Fruit fly (Drosophila melanogaster): ENCODE data around the gene CG6244.

Gene CG6244

DNA sequence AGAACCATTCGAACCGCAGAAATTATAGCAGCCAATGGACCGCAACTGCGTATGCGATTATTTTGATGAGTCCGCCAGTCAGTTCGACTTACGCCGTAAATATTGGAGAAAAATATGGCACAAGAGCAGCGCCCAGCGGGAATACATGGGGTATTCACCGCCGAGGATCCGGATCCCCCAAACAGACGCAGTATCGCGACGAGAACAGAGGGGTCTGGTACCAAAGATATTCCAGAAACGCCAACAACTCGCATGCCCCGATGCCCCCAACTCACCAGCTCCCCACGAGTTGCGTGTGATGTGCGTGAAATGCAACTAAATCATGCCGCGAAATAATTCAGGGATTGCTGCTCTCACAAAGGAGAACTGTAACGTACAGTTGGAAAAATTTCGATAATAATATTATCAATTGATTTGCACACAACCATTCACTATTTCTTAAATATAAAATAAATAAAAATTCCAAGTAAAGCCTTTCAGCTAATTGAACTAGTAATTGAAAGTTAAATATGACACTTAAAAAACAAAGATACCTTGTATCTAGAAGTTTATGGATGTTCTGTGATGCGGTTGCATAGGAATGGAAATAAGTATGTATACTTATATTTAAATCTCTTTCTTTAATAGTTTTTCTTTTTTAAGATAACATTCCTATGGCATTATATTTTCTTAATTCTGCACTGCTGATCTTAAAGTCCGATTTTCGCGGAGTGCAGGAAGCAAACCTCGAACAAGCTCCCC, 45.5 kb upstream of the CG6244 start (continued):
- TF ChIP-seq vvl (GFP tag; IDR thresholded peaks at IDR 0.05): no peak
- no peak for TF ChIP-seq CG12104 (GFP tag; optimal IDR thresholded peaks at IDR 0.05)
- no peak for TF ChIP-seq CG9215 (GFP tag; IDR thresholded peaks at IDR 0.05)
- TF ChIP-seq Six4 (GFP tag; optimal IDR thresholded peaks at IDR 0.05): no peak
- TF ChIP-seq CG12071 (GFP tag; optimal IDR thresholded peaks at IDR 0.05): no peak
- no peak for TF ChIP-seq inv (GFP tag; IDR thresholded peaks at IDR 0.05; ENCODE audit: partially characterized antibody)
- TF ChIP-seq CG2712 (tag; optimal IDR thresholded peaks at IDR 0.05): peak; percentile 32
- TF ChIP-seq gcm (GFP tag; optimal IDR thresholded peaks at IDR 0.05): no peak
- peak; percentile 2 for TF ChIP-seq CG11504 (tag; optimal IDR thresholded peaks at IDR 0.05)
- TF ChIP-seq Dp (GFP tag; optimal IDR thresholded peaks at IDR 0.05): no peak
- TF ChIP-seq CG33213 (GFP tag; optimal IDR thresholded peaks at IDR 0.05): no peak
- TF ChIP-seq cwo (GFP tag; optimal IDR thresholded peaks at IDR 0.05): no peak
- no peak for TF ChIP-seq peb (GFP tag; IDR thresholded peaks at IDR 0.05)
- no peak for TF ChIP-seq ro (GFP tag; IDR thresholded peaks at IDR 0.05)
- no peak for TF ChIP-seq CG1792 (GFP tag; optimal IDR thresholded peaks at IDR 0.05)
- TF ChIP-seq sr (GFP tag; IDR thresholded peaks at IDR 0.05): no peak
- TF ChIP-seq vnd (GFP tag; IDR thresholded peaks at IDR 0.05; ENCODE audit: partially characterized antibody): no peak
- TF ChIP-seq CG30431 (GFP tag; optimal IDR thresholded peaks at IDR 0.05): no peak
- no peak for TF ChIP-seq E2f1 (GFP tag; IDR thresholded peaks at IDR 0.05)
- no peak for TF ChIP-seq p53 (GFP tag; optimal IDR thresholded peaks at IDR 0.05)
- TF ChIP-seq Aef1 (GFP tag; IDR thresholded peaks at IDR 0.05): no peak
- TF ChIP-seq CG4617 (GFP tag; optimal IDR thresholded peaks at IDR 0.05; ENCODE audit: borderline replicate concordance): no peak
- TF ChIP-seq CG11085 (GFP tag; IDR thresholded peaks at IDR 0.05): no peak
- no peak for TF ChIP-seq fd96Cb (tag; optimal IDR thresholded peaks at IDR 0.05)
- TF ChIP-seq ato (GFP tag; IDR thresholded peaks at IDR 0.05; ENCODE audit: partially characterized antibody): no peak
- TF ChIP-seq Poxn (GFP tag; IDR thresholded peaks at IDR 0.05): no peak
- TF ChIP-seq salm (tag; optimal IDR thresholded peaks at IDR 0.05): no peak
- no peak for TF ChIP-seq tll (GFP tag; optimal IDR thresholded peaks at IDR 0.05)
- TF ChIP-seq bbx (GFP tag; IDR thresholded peaks at IDR 0.05; ENCODE audit: partially characterized antibody): no peak
- no peak for TF ChIP-seq CG9437 (GFP tag; optimal IDR thresholded peaks at IDR 0.05)
- TF ChIP-seq Lim3 (GFP tag; IDR thresholded peaks at IDR 0.05): no peak
- no peak for TF ChIP-seq YL-1 (GFP tag; optimal IDR thresholded peaks at IDR 0.05)
- no peak for TF ChIP-seq klu (GFP tag; IDR thresholded peaks at IDR 0.05)
- peak; percentile 13 for TF ChIP-seq Sox100B (GFP tag; optimal IDR thresholded peaks at IDR 0.05)
- TF ChIP-seq CG10147 (GFP tag; optimal IDR thresholded peaks at IDR 0.05): no peak
- no peak for TF ChIP-seq esg (GFP tag; conservative IDR thresholded peaks at IDR 0.05)
- TF ChIP-seq Gug (GFP tag; IDR thresholded peaks at IDR 0.05): no peak
- no peak for TF ChIP-seq CG18764 (GFP tag; optimal IDR thresholded peaks at IDR 0.05)
- TF ChIP-seq slbo (GFP tag; IDR thresholded peaks at IDR 0.05): no peak
- TF ChIP-seq fd64A (GFP tag; optimal IDR thresholded peaks at IDR 0.05): no peak
- no peak for TF ChIP-seq CG13424 (tag; optimal IDR thresholded peaks at IDR 0.05)
- no peak for TF ChIP-seq trh (GFP tag; optimal IDR thresholded peaks at IDR 0.05)
- no peak for TF ChIP-seq Usf (GFP tag; optimal IDR thresholded peaks at IDR 0.05)
- TF ChIP-seq CG7987 (GFP tag; optimal IDR thresholded peaks at IDR 0.05): no peak
- TF ChIP-seq dimm (GFP tag; IDR thresholded peaks at IDR 0.05): no peak
- peak; percentile 2 for TF ChIP-seq dmrt11E (tag; optimal IDR thresholded peaks at IDR 0.05)
- TF ChIP-seq jing (GFP tag; optimal IDR thresholded peaks at IDR 0.05): no peak
- TF ChIP-seq ara (GFP tag; IDR thresholded peaks at IDR 0.05): no peak
- peak; percentile 57; the same call in 1 of the 2 replicates for TF ChIP-seq CG4360 (GFP tag; IDR thresholded peaks at IDR 0.05)
- peak; percentile 1 for TF ChIP-seq Med (GFP tag)

Data from whole organism, embryonic.